Fruit fly (Drosophila melanogaster) whole organism, embryonic: ENCODE measurements around the gene zuc.

Experiments
- BEAF-32 ChIP-seq: fragments of 200-800 bp; sonication (Bioruptor generic); optimal IDR thresholded peaks from 3 replicates; lab custom pipeline; 2017; ENCODE audit warnings: missing biosample characterization, missing genetic modification characterization, mild to moderate bottlenecking, moderate library complexity, missing genetic modification reagents
- Bgb ChIP-seq: fragments of 200-800 bp; sonication (Bioruptor generic); IDR thresholded peaks from 2 replicates; pipeline ENCODE4 v1.3.6; 2022; ENCODE audit warnings: missing biosample characterization, missing genetic modification characterization; ENCODE audit not compliant: partially characterized antibody
- CG11695 ChIP-seq: fragments of 200-800 bp; sonication (Bioruptor generic); IDR thresholded peaks from 3 replicates; pipeline ENCODE4 v1.3.6; 2022; ENCODE audit warnings: missing biosample characterization, missing genetic modification characterization
- CG12219 ChIP-seq: fragments of 200-800 bp; sonication (Bioruptor generic); optimal IDR thresholded peaks from 3 replicates; lab custom pipeline; 2018; ENCODE audit warnings: missing biosample characterization, mild to moderate bottlenecking, missing genetic modification characterization
- CG12299 ChIP-seq: fragments of 200-800 bp; sonication (Bioruptor generic); optimal IDR thresholded peaks from 2 replicates; lab custom pipeline; 2018; ENCODE audit warnings: missing biosample characterization, mild to moderate bottlenecking, missing genetic modification characterization
- CG13296 ChIP-seq: fragments of 200-800 bp; sonication (Bioruptor generic); optimal IDR thresholded peaks from 3 replicates; lab custom pipeline; 2018; ENCODE audit warnings: missing biosample characterization, mild to moderate bottlenecking, missing genetic modification characterization
- CG14965 ChIP-seq: fragments of 200-800 bp; sonication (Bioruptor generic); optimal IDR thresholded peaks from 2 replicates; lab custom pipeline; 2016; ENCODE audit warnings: missing biosample characterization, missing genetic modification characterization, borderline replicate concordance
- CG15514 ChIP-seq: fragments of 200-800 bp; sonication (Bioruptor generic); optimal IDR thresholded peaks from 3 replicates; lab custom pipeline; 2017; ENCODE audit warnings: missing biosample characterization, missing genetic modification characterization, mild to moderate bottlenecking, moderate library complexity, missing genetic modification reagents
- CG18011 ChIP-seq: fragments of 200-800 bp; sonication (Bioruptor generic); optimal IDR thresholded peaks from 2 replicates; lab custom pipeline; 2017; ENCODE audit warnings: missing biosample characterization, missing genetic modification characterization, mild to moderate bottlenecking, moderate library complexity, missing genotype
- CG18619 ChIP-seq: fragments of 200-800 bp; sonication (Bioruptor generic); optimal IDR thresholded peaks from 3 replicates; lab custom pipeline; 2017; ENCODE audit warnings: missing biosample characterization, mild to moderate bottlenecking, missing genetic modification characterization
- CG30431 ChIP-seq: fragments of 200-800 bp; sonication (Bioruptor generic); optimal IDR thresholded peaks from 2 replicates; lab custom pipeline; 2017; ENCODE audit warnings: missing biosample characterization, missing genetic modification characterization
- CG31441 ChIP-seq: fragments of 200-800 bp; sonication (Bioruptor generic); IDR thresholded peaks from 2 replicates; pipeline ENCODE4 v1.3.6; 2022; ENCODE audit warnings: missing biosample characterization, missing genetic modification characterization
- CG32772 ChIP-seq: fragments of 200-800 bp; sonication (Bioruptor generic); IDR thresholded peaks from 2 replicates; pipeline ENCODE4 v1.3.6; 2022; ENCODE audit warnings: missing biosample characterization, missing genetic modification characterization
- CG4730 ChIP-seq: fragments of 200-800 bp; sonication (Bioruptor generic); IDR thresholded peaks from 2 replicates; pipeline ENCODE4 v1.3.6; 2022; ENCODE audit warnings: missing biosample characterization, missing genetic modification characterization
- CG7372 ChIP-seq: fragments of 200-800 bp; sonication (Bioruptor generic); IDR thresholded peaks from 2 replicates; pipeline ENCODE4 v1.3.6; 2022; ENCODE audit warnings: missing biosample characterization, missing genetic modification characterization
- CG7963 ChIP-seq: fragments of 200-800 bp; sonication (Bioruptor generic); IDR thresholded peaks from 3 replicates; pipeline ENCODE4 v1.3.6; 2022; ENCODE audit warnings: missing biosample characterization, missing genetic modification characterization; ENCODE audit not compliant: partially characterized antibody
- CG7987 ChIP-seq: fragments of 200-800 bp; sonication (Bioruptor generic); optimal IDR thresholded peaks from 2 replicates; lab custom pipeline; 2018; ENCODE audit warnings: missing biosample characterization, mild to moderate bottlenecking, missing genetic modification characterization, moderate library complexity
- CG8924 ChIP-seq: fragments of 200-800 bp; optimal IDR thresholded peaks from 3 replicates; lab custom pipeline; 2019; ENCODE audit warnings: missing biosample characterization, mild to moderate bottlenecking, missing genetic modification characterization, moderate library complexity
- CG9797 ChIP-seq: fragments of 200-800 bp; sonication (Bioruptor generic); optimal IDR thresholded peaks from 3 replicates; lab custom pipeline; 2018; ENCODE audit warnings: missing biosample characterization, mild to moderate bottlenecking, missing genetic modification characterization
- CHES-1-like ChIP-seq: fragments of 200-800 bp; sonication (Bioruptor generic); optimal IDR thresholded peaks from 2 replicates; lab custom pipeline; 2016; ENCODE audit warnings: missing biosample characterization, missing genetic modification characterization
- Chrac-16 ChIP-seq: fragments of 200-800 bp; sonication (Bioruptor generic); optimal IDR thresholded peaks from 3 replicates; lab custom pipeline; 2016; ENCODE audit warnings: missing biosample characterization, missing genetic modification characterization
- D19B ChIP-seq: fragments of 200-800 bp; sonication (Bioruptor generic); optimal IDR thresholded peaks from 2 replicates; lab custom pipeline; 2017; ENCODE audit warnings: missing biosample characterization, mild to moderate bottlenecking, missing genetic modification characterization
- Dip2 ChIP-seq: fragments of 200-800 bp; sonication (Bioruptor generic); IDR thresholded peaks from 2 replicates; pipeline ENCODE4 v1.3.6; 2022; ENCODE audit warnings: missing biosample characterization, missing genetic modification characterization
- Doc2 ChIP-seq: fragments of 200-800 bp; sonication (Bioruptor generic); IDR thresholded peaks from 2 replicates; pipeline ENCODE4 v1.3.6; 2022; ENCODE audit warnings: missing biosample characterization, missing genetic modification characterization
- HLH4C ChIP-seq: fragments of 200-800 bp; sonication (Bioruptor generic); IDR thresholded peaks from 3 replicates; pipeline ENCODE4 v1.3.6; 2022; ENCODE audit warnings: missing biosample characterization, missing genetic modification characterization; ENCODE audit not compliant: partially characterized antibody
- HLHmδ ChIP-seq: fragments of 200-800 bp; sonication (Bioruptor generic); optimal IDR thresholded peaks from 2 replicates; lab custom pipeline; 2018; ENCODE audit warnings: missing biosample characterization, mild to moderate bottlenecking, missing genetic modification characterization, moderate library complexity
- Hand ChIP-seq: fragments of 200-800 bp; sonication (Bioruptor generic); optimal IDR thresholded peaks from 2 replicates; lab custom pipeline; 2017; ENCODE audit warnings: mild to moderate bottlenecking, missing biosample characterization, missing genetic modification reagents, missing genetic modification characterization
- Mes4 ChIP-seq: fragments of 200-800 bp; sonication (Bioruptor generic); optimal IDR thresholded peaks from 2 replicates; lab custom pipeline; 2016; ENCODE audit warnings: missing biosample characterization, missing genetic modification characterization
- Myb ChIP-seq: fragments of 200-800 bp; sonication (Bioruptor generic); optimal IDR thresholded peaks from 2 replicates; lab custom pipeline; 2016; ENCODE audit warnings: missing biosample characterization, missing genetic modification characterization
- TFAM ChIP-seq: fragments of 200-800 bp; sonication (Bioruptor generic); optimal IDR thresholded peaks from 2 replicates; lab custom pipeline; 2017; ENCODE audit warnings: missing biosample characterization, missing genetic modification characterization, inconsistent platforms
- Usf ChIP-seq: fragments of 200-800 bp; sonication (Bioruptor generic); optimal IDR thresholded peaks from 2 replicates; lab custom pipeline; 2017; ENCODE audit warnings: missing genotype, missing biosample characterization, missing genetic modification characterization
- Xrp1 ChIP-seq: fragments of 200-800 bp; sonication (Bioruptor generic); IDR thresholded peaks from 2 replicates; pipeline ENCODE4 v1.3.6; 2022; ENCODE audit warnings: missing biosample characterization, missing genetic modification characterization
- YL-1 ChIP-seq: fragments of 200-800 bp; sonication (Bioruptor generic); optimal IDR thresholded peaks from 3 replicates; lab custom pipeline; 2017; ENCODE audit warnings: missing biosample characterization, mild to moderate bottlenecking, missing genetic modification characterization
- cato ChIP-seq: fragments of 200-800 bp; sonication (Bioruptor generic); optimal IDR thresholded peaks from 2 replicates; lab custom pipeline; 2016; ENCODE audit warnings: missing biosample characterization, missing genetic modification characterization, borderline replicate concordance
- chif ChIP-seq, 2 experiments: fragments of 200-800 bp; sonication (Bioruptor generic); optimal IDR thresholded peaks; 3 replicates each; lab custom pipeline; 2016; ENCODE audit warnings: missing biosample characterization in 2 of 2, missing genetic modification characterization in 2 of 2
- crp ChIP-seq, 2 experiments: fragments of 200-800 bp; sonication (Bioruptor generic); optimal IDR thresholded peaks; 2 replicates in 1 of 2; 3 replicates in 1 of 2; lab custom pipeline; 2017; ENCODE audit warnings: missing biosample characterization in 2 of 2, missing genetic modification characterization in 2 of 2, mild to moderate bottlenecking in 1 of 2, moderate library complexity in 1 of 2
- dimm ChIP-seq: fragments of 200-800 bp; sonication (Bioruptor generic); IDR thresholded peaks from 2 replicates; pipeline ENCODE4 v1.3.6; 2022; ENCODE audit warnings: missing biosample characterization, missing genetic modification characterization
- gce ChIP-seq: fragments of 200-800 bp; sonication (Bioruptor generic); IDR thresholded peaks from 3 replicates; pipeline ENCODE4 v1.3.6; 2022; ENCODE audit warnings: missing biosample characterization, missing genetic modification characterization
- gcm ChIP-seq: fragments of 200-800 bp; sonication (Bioruptor generic); optimal IDR thresholded peaks from 2 replicates; lab custom pipeline; 2019; ENCODE audit warnings: missing biosample characterization, mild to moderate bottlenecking, missing genetic modification characterization, moderate library complexity
- gem ChIP-seq: fragments of 200-800 bp; sonication (Bioruptor generic); optimal IDR thresholded peaks from 2 replicates; lab custom pipeline; 2019; ENCODE audit warnings: missing biosample characterization, mild to moderate bottlenecking, missing genetic modification characterization, moderate library complexity
- gt ChIP-seq: fragments of 200-800 bp; sonication (Bioruptor generic); IDR thresholded peaks from 2 replicates; pipeline ENCODE4 v1.3.6; 2022; ENCODE audit warnings: missing biosample characterization, missing genetic modification characterization
- kay ChIP-seq: fragments of 200-800 bp; sonication (Bioruptor generic); optimal IDR thresholded peaks from 2 replicates; lab custom pipeline; 2016; ENCODE audit warnings: missing biosample characterization, missing genetic modification characterization
- mirr ChIP-seq: fragments of 200-800 bp; sonication (Bioruptor generic); optimal IDR thresholded peaks from 3 replicates; lab custom pipeline; 2018; ENCODE audit warnings: missing biosample characterization, mild to moderate bottlenecking, missing genetic modification characterization
- pan ChIP-seq, 4 experiments: fragments of >200 bp in 3 of 4; fragments of 200-800 bp in 1 of 4; sonication (Bioruptor generic) in 1 of 4; optimal IDR thresholded peaks in 3 of 4; IDR thresholded peaks in 1 of 4; 2 replicates each; pipeline versions ENCODE4 v1.3.6 to Lab custom; 2017 to 2022; ENCODE audit warnings: missing biosample characterization in 2 of 4, missing genetic modification characterization in 2 of 4, mixed read lengths in 1 of 4
- seq ChIP-seq: fragments of 200-800 bp; sonication (Bioruptor generic); IDR thresholded peaks from 2 replicates; pipeline ENCODE4 v1.3.6; 2022; ENCODE audit warnings: missing biosample characterization, missing genetic modification characterization
- tio ChIP-seq: fragments of 200-800 bp; sonication (Bioruptor generic); optimal IDR thresholded peaks from 2 replicates; lab custom pipeline; 2017; ENCODE audit warnings: missing biosample characterization, missing genetic modification characterization, inconsistent platforms
- toy ChIP-seq: fragments of 200-800 bp; sonication (Bioruptor generic); IDR thresholded peaks from 2 replicates; pipeline ENCODE4 v1.3.6; 2022; ENCODE audit warnings: missing biosample characterization, missing genetic modification characterization
- trem ChIP-seq: fragments of 200-800 bp; optimal IDR thresholded peaks from 3 replicates; lab custom pipeline; 2019; ENCODE audit warnings: missing biosample characterization, mild to moderate bottlenecking, missing genetic modification characterization, moderate library complexity
- tup ChIP-seq: fragments of 200-800 bp; sonication (Bioruptor generic); optimal IDR thresholded peaks from 2 replicates; lab custom pipeline; 2016; ENCODE audit warnings: missing biosample characterization, mild to moderate bottlenecking, missing genetic modification characterization, moderate library complexity
- vnd ChIP-seq: fragments of 200-800 bp; sonication (Bioruptor generic); IDR thresholded peaks from 3 replicates; pipeline ENCODE4 v1.3.6; 2022; ENCODE audit warnings: missing biosample characterization, missing genetic modification characterization; ENCODE audit not compliant: partially characterized antibody

zuc gene

DNA sequence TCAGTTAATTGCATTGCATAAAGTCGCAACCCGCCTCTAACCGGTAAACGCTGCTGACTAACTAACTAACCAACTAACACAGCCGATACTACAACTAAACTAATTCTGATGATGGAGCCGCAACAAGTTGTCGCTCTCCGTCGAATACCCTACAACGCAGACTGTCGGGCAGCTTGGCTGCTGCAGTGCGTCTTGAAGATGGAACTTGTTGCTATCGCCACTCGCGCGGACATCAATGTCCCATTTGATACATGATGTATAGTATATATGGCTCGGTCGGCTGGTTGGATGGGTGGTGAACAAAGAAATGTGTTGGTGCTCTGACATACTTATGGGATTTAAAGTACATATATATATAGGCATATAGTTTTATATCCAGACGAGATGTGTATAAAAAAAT is 35.8 kb upstream of the zuc start (continued):
- no peak for TF ChIP-seq CG4730 (GFP tag; lab: Robert Waterston, UW)
- no peak for TF ChIP-seq crp (GFP tag; optimal IDR thresholded peaks at IDR 0.05; lab: Kevin White, UChicago)
- TF ChIP-seq CHES-1-like (GFP tag; lab: Kevin White, UChicago), result no peak
- TF ChIP-seq CG14965, result no peak
- no peak for TF ChIP-seq chif (GFP tag; optimal IDR thresholded peaks at IDR 0.05; lab: Kevin White, UChicago)
- TF ChIP-seq Chrac-16, result no peak
- TF ChIP-seq mirr, result peak; percentile 10
- no peak for TF ChIP-seq kay (GFP tag; lab: Kevin White, UChicago)
- no peak for TF ChIP-seq toy (GFP tag; lab: Robert Waterston, UW)
- no peak for TF ChIP-seq gcm (GFP tag; lab: Kevin White, UChicago)
- TF ChIP-seq seq (GFP tag; lab: Robert Waterston, UW), result 0 out of 2 replicates have a peak, but pooled peaks have one; percentile 7
- no peak for TF ChIP-seq Myb (GFP tag; lab: Kevin White, UChicago)
- TF ChIP-seq Doc2 (GFP tag; lab: Robert Waterston, UW), result no peak
- no peak for TF ChIP-seq Hand
- no peak for TF ChIP-seq Usf
- no peak for TF ChIP-seq BEAF-32
- no peak for TF ChIP-seq CG8924
- no peak for TF ChIP-seq vnd (GFP tag; lab: Robert Waterston, UW)
- no peak for TF ChIP-seq gt
- no peak for TF ChIP-seq CG7372 (GFP tag; lab: Robert Waterston, UW)
- 0 out of 2 replicates have a peak, but pooled peaks have one; percentile 16 for TF ChIP-seq Bgb
- TF ChIP-seq gce (GFP tag; lab: Robert Waterston, UW), result no peak
- TF ChIP-seq CG12219 (GFP tag; lab: Kevin White, UChicago), result peak; percentile 3
- no peak for TF ChIP-seq Mes4 (GFP tag; lab: Kevin White, UChicago)
- no peak for TF ChIP-seq CG12299 (tag; lab: Kevin White, UChicago)
- TF ChIP-seq YL-1, result no peak
- TF ChIP-seq TFAM (GFP tag; lab: Kevin White, UChicago), result no peak
- no peak for TF ChIP-seq HLH4C
- no peak for TF ChIP-seq CG18619 (GFP tag; lab: Kevin White, UChicago)
- TF ChIP-seq dimm (GFP tag; lab: Robert Waterston, UW), result no peak
- no peak for TF ChIP-seq pan (optimal IDR thresholded peaks at IDR 0.05; lab: Kevin White, UChicago)
- TF ChIP-seq pan (GFP tag; optimal IDR thresholded peaks at IDR 0.05 in 1 of 2, IDR thresholded peaks at IDR 0.05 in 1 of 2), result peak in 1 of 2 experiments; percentile 49
- no peak for TF ChIP-seq CG9797 (GFP tag; lab: Kevin White, UChicago)
- TF ChIP-seq CG11695 (GFP tag; lab: Robert Waterston, UW), result no peak
- no peak for TF ChIP-seq tio (GFP tag; lab: Kevin White, UChicago)
- TF ChIP-seq Xrp1 (GFP tag; lab: Robert Waterston, UW), result no peak
- no peak for TF ChIP-seq gem
- peak; percentile 22 for TF ChIP-seq CG7987
- no peak for TF ChIP-seq CG7963 (GFP tag; lab: Robert Waterston, UW)
- peak; percentile 24 for TF ChIP-seq CG13296
- no peak for TF ChIP-seq D19B (GFP tag; lab: Kevin White, UChicago)
- no peak for TF ChIP-seq CG32772 (GFP tag; lab: Robert Waterston, UW)
- TF ChIP-seq trem (tag; lab: Kevin White, UChicago), result no peak
- 0 out of 2 replicates have a peak, but pooled peaks have one; percentile 18 for TF ChIP-seq CG31441 (GFP tag; lab: Robert Waterston, UW)
- no peak for TF ChIP-seq HLHmδ (GFP tag; lab: Kevin White, UChicago)
- TF ChIP-seq Dip2, result no peak
- peak; percentile 15 for TF ChIP-seq CG15514 (GFP tag; lab: Kevin White, UChicago)
- no peak for TF ChIP-seq CG18011 (GFP tag; lab: Kevin White, UChicago)
- TF ChIP-seq CG30431 (GFP tag; lab: Kevin White, UChicago), result no peak
- no peak for TF ChIP-seq cato (GFP tag; lab: Kevin White, UChicago)
- TF ChIP-seq tup (GFP tag; lab: Kevin White, UChicago), result no peak
